Fruit fly (Drosophila melanogaster): ENCODE results near the gene SmB.

DNA sequence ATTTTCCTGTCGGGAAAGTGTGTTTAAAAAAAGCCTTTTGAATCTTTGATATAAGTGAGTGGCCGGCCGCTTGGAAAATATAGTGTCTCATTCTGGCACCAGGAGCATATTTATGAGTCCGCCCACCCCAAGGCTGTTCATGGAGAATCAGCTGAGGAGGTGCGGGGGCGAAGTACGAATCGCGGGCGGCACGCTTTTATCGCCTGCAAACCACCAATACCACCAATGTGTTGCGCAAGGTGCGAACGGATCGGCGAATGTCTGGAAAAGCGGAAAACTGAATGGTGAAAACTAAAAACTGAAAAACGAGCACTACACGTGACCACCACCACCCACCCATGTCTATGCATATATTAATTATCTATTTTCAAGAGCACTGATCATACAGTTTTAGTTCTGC lies 42.6 kb upstream of the SmB start:
- TF ChIP-seq dsf (GFP tag; optimal IDR thresholded peaks at IDR 0.05; ENCODE audit: borderline replicate concordance): no peak
- TF ChIP-seq fru (GFP tag; optimal IDR thresholded peaks at IDR 0.05): no peak
- TF ChIP-seq Vsx2 (GFP tag; optimal IDR thresholded peaks at IDR 0.05; ENCODE audit: partially characterized antibody): no peak
- TF ChIP-seq Hnf4 (GFP tag; optimal IDR thresholded peaks at IDR 0.05): no peak
- no peak for TF ChIP-seq N (GFP tag; optimal IDR thresholded peaks at IDR 0.05)
- no peak for TF ChIP-seq Jra (GFP tag; optimal IDR thresholded peaks at IDR 0.05)
- TF ChIP-seq psq (GFP tag; optimal IDR thresholded peaks at IDR 0.05): no peak
- no peak for TF ChIP-seq Hr78 (GFP tag; optimal IDR thresholded peaks at IDR 0.05)

Measured in whole organism, wandering third instar larva.